Worm (Caenorhabditis elegans): ENCODE measurements around the gene C31B8.7.

- TF ChIP-seq fos-1 (tag; optimal IDR thresholded peaks at IDR 0.05) (no peak), lin-35 (GFP tag; optimal IDR thresholded peaks at IDR 0.05) (no peak), nhr-76 (tag; optimal IDR thresholded peaks at IDR 0.05) (no peak), ces-1 (GFP tag; optimal IDR thresholded peaks at IDR 0.05) (no peak), lsy-2 (tag; optimal IDR thresholded peaks at IDR 0.05) (no peak), tbx-2 (tag; optimal IDR thresholded peaks at IDR 0.05) (no peak), mep-1 (tag; optimal IDR thresholded peaks at IDR 0.05) (no peak), ceh-82 (tag; optimal IDR thresholded peaks at IDR 0.05) (no peak), nhr-90 (tag; optimal IDR thresholded peaks at IDR 0.05; ENCODE audit: poor library complexity) (no peak), mef-2 (tag; optimal IDR thresholded peaks at IDR 0.05) (no peak), aly-2 (tag; optimal IDR thresholded peaks at IDR 0.05) (no peak), jun-1 (tag; optimal IDR thresholded peaks at IDR 0.05) (no peak), pqm-1 (tag; optimal IDR thresholded peaks at IDR 0.05) (no peak)
These were observed 20.0 kb downstream of the C31B8.7 start for ce11 chrV:2883097-2883496.

Measured in whole organism, L1 larva.